Fruit fly (Drosophila melanogaster) whole organism, embryonic: ENCODE results near the gene Sec22.
A peak's percentile ranks its signal among the peaks of the same experiment; 100 is the strongest.

Experiments used
- Antp ChIP-seq: fragments of 200-800 bp; sonication (Bioruptor generic); optimal IDR thresholded peaks from 3 replicates; lab custom pipeline; 2016; ENCODE audit warnings: missing biosample characterization, missing genetic modification characterization
- Blimp-1 ChIP-seq: fragments of 200-800 bp; sonication (Bioruptor generic); optimal IDR thresholded peaks from 3 replicates; lab custom pipeline; 2018; ENCODE audit warnings: missing biosample characterization, missing genetic modification characterization, mild to moderate bottlenecking, moderate library complexity, missing genetic modification reagents
- CG10462 ChIP-seq: fragments of 200-800 bp; sonication (Bioruptor generic); optimal IDR thresholded peaks from 2 replicates; lab custom pipeline; 2016; ENCODE audit warnings: missing biosample characterization, missing genetic modification characterization
- CG11504 ChIP-seq: fragments of 200-800 bp; sonication (Bioruptor generic); optimal IDR thresholded peaks from 3 replicates; lab custom pipeline; 2019; ENCODE audit warnings: missing biosample characterization, mild to moderate bottlenecking, missing genetic modification characterization, moderate library complexity
- CG12071 ChIP-seq: fragments of 200-800 bp; sonication (Bioruptor generic); optimal IDR thresholded peaks from 3 replicates; lab custom pipeline; 2018; ENCODE audit warnings: missing biosample characterization, mild to moderate bottlenecking, missing genetic modification characterization
- CG12769 ChIP-seq: fragments of 200-800 bp; sonication (Bioruptor generic); optimal IDR thresholded peaks from 2 replicates; lab custom pipeline; 2019; ENCODE audit warnings: missing biosample characterization, mild to moderate bottlenecking, missing genetic modification characterization, moderate library complexity
- CG14014 ChIP-seq: fragments of 200-800 bp; sonication (Bioruptor generic); IDR thresholded peaks from 2 replicates; pipeline ENCODE4 v1.3.6; 2022; ENCODE audit warnings: missing biosample characterization, missing genetic modification characterization
- CG14667 ChIP-seq: fragments of 200-800 bp; sonication (Bioruptor generic); IDR thresholded peaks from 2 replicates; pipeline ENCODE4 v1.3.6; 2022; ENCODE audit warnings: missing biosample characterization, missing genetic modification characterization
- CG15696 ChIP-seq: fragments of 200-800 bp; sonication (Bioruptor generic); optimal IDR thresholded peaks from 2 replicates; lab custom pipeline; 2019; ENCODE audit warnings: missing biosample characterization, mild to moderate bottlenecking, missing genetic modification characterization, moderate library complexity
- CG17328 ChIP-seq: fragments of 200-800 bp; sonication (Bioruptor generic); IDR thresholded peaks from 2 replicates; pipeline ENCODE4 v1.3.6; 2022; ENCODE audit warnings: missing biosample characterization, missing genetic modification characterization
- CG1792 ChIP-seq: fragments of 200-800 bp; sonication (Bioruptor generic); optimal IDR thresholded peaks from 2 replicates; lab custom pipeline; 2016; ENCODE audit warnings: missing biosample characterization, missing genetic modification characterization
- CG2120 ChIP-seq: fragments of 200-800 bp; sonication (Bioruptor generic); optimal IDR thresholded peaks from 3 replicates; lab custom pipeline; 2016; ENCODE audit warnings: missing biosample characterization, missing genetic modification characterization
- CG34224 ChIP-seq: fragments of 200-800 bp; sonication (Bioruptor generic); IDR thresholded peaks from 3 replicates; pipeline ENCODE4 v1.3.6; 2022; ENCODE audit warnings: missing biosample characterization, missing genetic modification characterization; ENCODE audit not compliant: partially characterized antibody
- CG6175 ChIP-seq: fragments of 200-800 bp; sonication (Bioruptor generic); IDR thresholded peaks from 3 replicates; pipeline ENCODE4 v1.3.6; 2022; ENCODE audit warnings: missing biosample characterization, missing genetic modification characterization
- CG6813 ChIP-seq: fragments of 200-800 bp; sonication (Bioruptor generic); optimal IDR thresholded peaks from 2 replicates; lab custom pipeline; 2017; ENCODE audit warnings: missing biosample characterization, missing genetic modification characterization, mild to moderate bottlenecking, moderate library complexity, missing genetic modification reagents
- CG7372 ChIP-seq: fragments of 200-800 bp; sonication (Bioruptor generic); IDR thresholded peaks from 2 replicates; pipeline ENCODE4 v1.3.6; 2022; ENCODE audit warnings: missing biosample characterization, missing genetic modification characterization
- CG7556 ChIP-seq: fragments of 200-800 bp; sonication (Bioruptor generic); optimal IDR thresholded peaks from 2 replicates; lab custom pipeline; 2017; ENCODE audit warnings: missing biosample characterization, mild to moderate bottlenecking, missing genetic modification characterization
- CG8290 ChIP-seq, 3 experiments: fragments of 200-800 bp; sonication (Bioruptor generic); optimal IDR thresholded peaks; 2 replicates each; lab custom pipeline; 2016 to 2019; ENCODE audit warnings: missing biosample characterization in 3 of 3, missing genetic modification characterization in 3 of 3, mild to moderate bottlenecking in 2 of 3, moderate library complexity in 1 of 3
- CG8944 ChIP-seq: fragments of 200-800 bp; sonication (Bioruptor generic); optimal IDR thresholded peaks from 3 replicates; lab custom pipeline; 2016; ENCODE audit warnings: missing biosample characterization, missing genetic modification characterization
- CoRest ChIP-seq: fragments of 200-800 bp; sonication (Bioruptor generic); optimal IDR thresholded peaks from 3 replicates; lab custom pipeline; 2018; ENCODE audit warnings: missing biosample characterization, mild to moderate bottlenecking, missing genetic modification characterization, moderate library complexity
- D19A ChIP-seq: fragments of 200-800 bp; optimal IDR thresholded peaks from 3 replicates; lab custom pipeline; 2019; ENCODE audit warnings: missing biosample characterization, mild to moderate bottlenecking, missing genetic modification characterization, moderate library complexity
- Fer1 ChIP-seq: fragments of 200-800 bp; sonication (Bioruptor generic); optimal IDR thresholded peaks from 2 replicates; lab custom pipeline; 2017; ENCODE audit warnings: missing biosample characterization, mild to moderate bottlenecking, missing genetic modification characterization
- H2.0 ChIP-seq: fragments of 200-800 bp; sonication (Bioruptor generic); IDR thresholded peaks from 2 replicates; pipeline ENCODE4 v1.3.6; 2022; ENCODE audit warnings: missing biosample characterization, missing genetic modification characterization
- Lhr ChIP-seq: fragments of 200-800 bp; sonication (Bioruptor generic); optimal IDR thresholded peaks from 3 replicates; lab custom pipeline; 2017; ENCODE audit warnings: mild to moderate bottlenecking, missing biosample characterization, missing genetic modification reagents, missing genetic modification characterization
- Nf-YB ChIP-seq: fragments of 200-800 bp; sonication (Bioruptor generic); optimal IDR thresholded peaks from 3 replicates; lab custom pipeline; 2019; ENCODE audit warnings: missing biosample characterization, mild to moderate bottlenecking, missing genetic modification characterization, moderate library complexity
- Six4 ChIP-seq: fragments of 200-800 bp; sonication (Bioruptor generic); optimal IDR thresholded peaks from 2 replicates; lab custom pipeline; 2016; ENCODE audit warnings: missing biosample characterization, missing genetic modification characterization
- Sry-δ ChIP-seq: fragments of 200-800 bp; sonication (Bioruptor generic); optimal IDR thresholded peaks from 2 replicates; lab custom pipeline; 2016; ENCODE audit warnings: missing biosample characterization, missing genetic modification characterization
- abd-A ChIP-seq: fragments of 200-800 bp; sonication (Bioruptor generic); optimal IDR thresholded peaks from 3 replicates; lab custom pipeline; 2019; ENCODE audit warnings: missing biosample characterization, mild to moderate bottlenecking, missing genetic modification characterization, moderate library complexity
- ato ChIP-seq: fragments of 200-800 bp; sonication (Bioruptor generic); IDR thresholded peaks from 2 replicates; pipeline ENCODE4 v1.3.6; 2022; ENCODE audit warnings: missing biosample characterization, missing genetic modification characterization; ENCODE audit not compliant: partially characterized antibody
- btn ChIP-seq: fragments of 200-800 bp; sonication (Bioruptor generic); optimal IDR thresholded peaks from 2 replicates; lab custom pipeline; 2016; ENCODE audit warnings: missing biosample characterization, missing genetic modification characterization
- crol ChIP-seq: fragments of 200-800 bp; sonication (Bioruptor generic); IDR thresholded peaks from 2 replicates; pipeline ENCODE4 v1.3.6; 2022; ENCODE audit warnings: missing biosample characterization, missing genetic modification characterization
- crp ChIP-seq, 2 experiments: fragments of 200-800 bp; sonication (Bioruptor generic); optimal IDR thresholded peaks; 2 replicates in 1 of 2; 3 replicates in 1 of 2; lab custom pipeline; 2017; ENCODE audit warnings: missing biosample characterization in 2 of 2, missing genetic modification characterization in 2 of 2, mild to moderate bottlenecking in 1 of 2, moderate library complexity in 1 of 2
- dan ChIP-seq: fragments of 200-800 bp; sonication (Bioruptor generic); IDR thresholded peaks from 2 replicates; pipeline ENCODE4 v1.3.6; 2022; ENCODE audit warnings: missing biosample characterization, missing genetic modification characterization
- dm ChIP-seq: fragments of 200-800 bp; sonication (Bioruptor generic); optimal IDR thresholded peaks from 3 replicates; lab custom pipeline; 2016; ENCODE audit warnings: missing biosample characterization, missing genetic modification characterization
- dysf ChIP-seq: fragments of 200-800 bp; sonication (Bioruptor generic); IDR thresholded peaks from 3 replicates; pipeline ENCODE4 v1.3.6; 2022; ENCODE audit warnings: missing biosample characterization, missing genetic modification characterization
- exex ChIP-seq: fragments of 200-800 bp; sonication (Bioruptor generic); optimal IDR thresholded peaks from 4 replicates; lab custom pipeline; 2018; ENCODE audit warnings: missing biosample characterization, mild to moderate bottlenecking, missing genetic modification characterization, moderate library complexity
- gem ChIP-seq: fragments of 200-800 bp; sonication (Bioruptor generic); optimal IDR thresholded peaks from 2 replicates; lab custom pipeline; 2019; ENCODE audit warnings: missing biosample characterization, mild to moderate bottlenecking, missing genetic modification characterization, moderate library complexity
- gfzf ChIP-seq: fragments of 200-800 bp; sonication (Bioruptor generic); optimal IDR thresholded peaks from 2 replicates; lab custom pipeline; 2016; ENCODE audit warnings: missing biosample characterization, mild to moderate bottlenecking, missing genetic modification characterization, moderate library complexity
- grau ChIP-seq: fragments of 200-800 bp; optimal IDR thresholded peaks from 3 replicates; lab custom pipeline; 2019; ENCODE audit warnings: missing biosample characterization, mild to moderate bottlenecking, missing genetic modification characterization, moderate library complexity
- gro ChIP-seq: fragments of 200-800 bp; sonication (Bioruptor generic); optimal IDR thresholded peaks from 2 replicates; lab custom pipeline; 2016; ENCODE audit warnings: missing biosample characterization, missing genetic modification characterization
- ham ChIP-seq: fragments of 200-800 bp; sonication (Bioruptor generic); IDR thresholded peaks from 2 replicates; pipeline ENCODE4 v1.3.6; 2022; ENCODE audit warnings: missing biosample characterization, missing genetic modification characterization
- lab ChIP-seq: fragments of 200-800 bp; sonication (Bioruptor generic); optimal IDR thresholded peaks from 3 replicates; lab custom pipeline; 2017; ENCODE audit warnings: missing biosample characterization, missing genetic modification characterization, mild to moderate bottlenecking, moderate library complexity, missing genetic modification reagents
- lilli ChIP-seq: fragments of 200-800 bp; sonication (Bioruptor generic); optimal IDR thresholded peaks from 3 replicates; lab custom pipeline; 2016; ENCODE audit warnings: missing biosample characterization, missing genetic modification characterization
- nerfin-2 ChIP-seq: fragments of 200-800 bp; sonication (Bioruptor generic); IDR thresholded peaks from 2 replicates; pipeline ENCODE4 v1.3.6; 2022; ENCODE audit warnings: missing biosample characterization, missing genetic modification characterization; ENCODE audit not compliant: partially characterized antibody
- odd ChIP-seq: fragments of 200-800 bp; sonication (Bioruptor generic); optimal IDR thresholded peaks from 2 replicates; lab custom pipeline; 2017; ENCODE audit warnings: missing biosample characterization, mild to moderate bottlenecking, missing genetic modification characterization
- pan ChIP-seq, 4 experiments: fragments of >200 bp in 3 of 4; fragments of 200-800 bp in 1 of 4; sonication (Bioruptor generic) in 1 of 4; optimal IDR thresholded peaks in 3 of 4; IDR thresholded peaks in 1 of 4; 2 replicates each; pipeline versions ENCODE4 v1.3.6 to Lab custom; 2017 to 2022; ENCODE audit warnings: missing biosample characterization in 2 of 4, missing genetic modification characterization in 2 of 4, mixed read lengths in 1 of 4
- sim ChIP-seq: fragments of 200-800 bp; sonication (Bioruptor generic); IDR thresholded peaks from 2 replicates; pipeline ENCODE4 v1.3.6; 2022; ENCODE audit warnings: missing biosample characterization, missing genetic modification characterization
- unpg ChIP-seq: fragments of 200-800 bp; sonication (Bioruptor generic); optimal IDR thresholded peaks from 3 replicates; lab custom pipeline; 2018; ENCODE audit warnings: missing biosample characterization, mild to moderate bottlenecking, missing genetic modification characterization, moderate library complexity
- wek ChIP-seq: fragments of 200-800 bp; sonication (Bioruptor generic); optimal IDR thresholded peaks from 3 replicates; lab custom pipeline; 2018; ENCODE audit warnings: missing biosample characterization, mild to moderate bottlenecking, missing genetic modification characterization, moderate library complexity
- yki ChIP-seq: fragments of >200 bp; optimal IDR thresholded peaks from 3 replicates; lab custom pipeline; 2018

Sec22 gene

dm6 chrX:767928-768327, 37.9 kb upstream of the Sec22 start (continued):
- TF ChIP-seq CG8290 (GFP tag; optimal IDR thresholded peaks at IDR 0.05; lab: Kevin White, UChicago) (no peak), CG8290 (tag; optimal IDR thresholded peaks at IDR 0.05; lab: Kevin White, UChicago) (peak in 1 of 2 experiments; percentile 10), dan (GFP tag; lab: Robert Waterston, UW) (no peak), Nf-YB (no peak), sim (GFP tag; lab: Robert Waterston, UW) (no peak), CG14014 (no peak), Sry-δ (GFP tag; lab: Kevin White, UChicago) (no peak), CG12071 (GFP tag; lab: Kevin White, UChicago) (peak; percentile 11), grau (tag; lab: Kevin White, UChicago) (no peak), unpg (GFP tag; lab: Kevin White, UChicago) (no peak), wek (GFP tag; lab: Kevin White, UChicago) (peak; percentile 33), CoRest (tag; lab: Kevin White, UChicago) (no peak), abd-A (no peak), CG1792 (GFP tag; lab: Kevin White, UChicago) (no peak), CG6175 (no peak), dysf (no peak), CG8944 (no peak), D19A (no peak), exex (tag; lab: Kevin White, UChicago) (no peak), gro (GFP tag; lab: Kevin White, UChicago) (no peak), Lhr (GFP tag; lab: Kevin White, UChicago) (no peak), Fer1 (peak; percentile 17), yki (lab: Kevin White, UChicago) (no peak), dm (GFP tag; lab: Kevin White, UChicago) (no peak), CG7556 (GFP tag; lab: Kevin White, UChicago) (no peak), btn (GFP tag; lab: Kevin White, UChicago) (no peak), Blimp-1 (GFP tag; lab: Kevin White, UChicago) (no peak), CG2120 (GFP tag; lab: Kevin White, UChicago) (peak; percentile 5), gfzf (GFP tag; lab: Kevin White, UChicago) (no peak), CG12769 (tag; lab: Kevin White, UChicago) (peak; percentile 8), CG6813 (peak; percentile 55), H2.0 (GFP tag; lab: Robert Waterston, UW) (no peak), crol (GFP tag; lab: Robert Waterston, UW) (peak; percentile 15; the same call in 1 of the 2 replicates), CG34224 (no peak), lilli (no peak), CG17328 (GFP tag; lab: Robert Waterston, UW) (no peak), CG7372 (GFP tag; lab: Robert Waterston, UW) (no peak), pan (optimal IDR thresholded peaks at IDR 0.05; lab: Kevin White, UChicago) (no peak), pan (GFP tag; optimal IDR thresholded peaks at IDR 0.05 in 1 of 2, IDR thresholded peaks at IDR 0.05 in 1 of 2) (peak in 1 of 2 experiments; percentile 19), ham (GFP tag; lab: Robert Waterston, UW) (no peak), ato (no peak), Six4 (GFP tag; lab: Kevin White, UChicago) (no peak), Antp (GFP tag; lab: Kevin White, UChicago) (no peak), crp (GFP tag; optimal IDR thresholded peaks at IDR 0.05; lab: Kevin White, UChicago) (no peak), odd (no peak), CG10462 (GFP tag; lab: Kevin White, UChicago) (no peak), CG15696 (tag; lab: Kevin White, UChicago) (peak; percentile 21), gem (tag; lab: Kevin White, UChicago) (peak; percentile 19), CG11504 (tag; lab: Kevin White, UChicago) (no peak), lab (peak; percentile 51), CG14667 (GFP tag; lab: Robert Waterston, UW) (no peak), nerfin-2 (GFP tag; lab: Robert Waterston, UW) (no peak)
